Worm (Caenorhabditis elegans): ENCODE data around the gene sup-10.
A peak's percentile ranks its signal among the peaks of the same experiment; 100 is the strongest.

The sup-10 gene

DNA sequence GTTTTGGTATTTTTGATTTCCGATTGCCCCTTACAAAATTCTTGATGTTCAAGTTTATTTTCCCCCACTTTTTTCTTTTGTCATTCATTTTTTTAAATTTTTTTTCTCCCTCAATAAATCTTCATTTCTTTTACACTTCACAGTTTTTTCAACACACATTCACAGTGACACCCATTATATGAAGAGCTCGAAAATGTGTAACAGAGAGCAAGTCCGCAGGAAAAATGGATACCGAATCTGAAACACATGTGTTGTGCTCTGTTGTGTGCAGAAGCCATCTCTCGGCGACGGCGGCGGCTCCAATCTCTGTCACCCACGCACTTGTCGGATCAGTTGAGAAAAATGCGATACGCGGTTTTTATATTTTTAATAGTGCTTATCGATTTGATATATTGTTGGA is at the start of gene sup-10:
Gene sup-10 (plus strand): TSS at position 277 of the 400 bp plus-strand sequence.
- TF ChIP-seq Y75B8A.6 (GFP tag; IDR thresholded peaks at IDR 0.05) (no peak), F10B5.3 (tag; optimal IDR thresholded peaks at IDR 0.05) (no peak), hlh-11 (tag; optimal IDR thresholded peaks at IDR 0.05) (peak; percentile 40), aha-1 (tag) (peak; percentile 55), vab-7 (GFP tag; IDR thresholded peaks at IDR 0.05) (no peak), ceh-20 (GFP tag; IDR thresholded peaks at IDR 0.05) (0 out of 2 replicates have a peak, but pooled peaks have one; percentile 11), unc-62 (GFP tag; optimal IDR thresholded peaks at IDR 0.05 in 1 of 2) (peak in 1 of 2 experiments; percentile 55), unc-62 (tag; optimal IDR thresholded peaks at IDR 0.05) (no peak)

DNA sequence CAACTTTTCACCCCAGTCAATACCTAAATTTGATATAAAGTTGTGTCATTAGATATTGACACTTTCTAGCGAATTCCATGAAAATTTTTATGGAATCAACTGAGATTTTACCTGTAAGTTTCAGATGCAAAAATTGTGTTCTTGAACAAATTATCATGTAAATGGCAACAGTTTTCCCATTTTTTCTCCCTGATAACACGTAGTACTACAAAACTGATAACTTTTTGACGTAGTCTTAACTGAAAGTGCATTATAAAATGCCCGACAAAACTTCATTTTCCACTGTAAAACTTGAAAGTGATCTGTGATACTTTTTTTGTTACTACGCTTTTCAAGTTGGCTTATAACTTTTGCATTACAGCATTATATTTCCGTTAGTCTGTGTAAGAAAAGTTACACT is 49.5 kb upstream of the sup-10 start:
- TF ChIP-seq daf-16 (GFP tag; optimal IDR thresholded peaks at IDR 0.05) (no peak), daf-16 (tag; optimal IDR thresholded peaks at IDR 0.05) (peak; percentile 4), aha-1 (tag) (peak; percentile 98), nhr-102 (tag; optimal IDR thresholded peaks at IDR 0.05) (no peak), unc-62 (GFP tag; optimal IDR thresholded peaks at IDR 0.05 in 1 of 2) (peak in 1 of 2 experiments; percentile 27), unc-62 (tag; optimal IDR thresholded peaks at IDR 0.05) (no peak), Y5F2A.4 (GFP tag; optimal IDR thresholded peaks at IDR 0.05) (no peak), nhr-28 (tag; optimal IDR thresholded peaks at IDR 0.05) (peak; percentile 36), pqm-1 (tag; optimal IDR thresholded peaks at IDR 0.05) (peak; percentile 59), zip-11 (GFP tag; IDR thresholded peaks at IDR 0.05) (no peak)

DNA sequence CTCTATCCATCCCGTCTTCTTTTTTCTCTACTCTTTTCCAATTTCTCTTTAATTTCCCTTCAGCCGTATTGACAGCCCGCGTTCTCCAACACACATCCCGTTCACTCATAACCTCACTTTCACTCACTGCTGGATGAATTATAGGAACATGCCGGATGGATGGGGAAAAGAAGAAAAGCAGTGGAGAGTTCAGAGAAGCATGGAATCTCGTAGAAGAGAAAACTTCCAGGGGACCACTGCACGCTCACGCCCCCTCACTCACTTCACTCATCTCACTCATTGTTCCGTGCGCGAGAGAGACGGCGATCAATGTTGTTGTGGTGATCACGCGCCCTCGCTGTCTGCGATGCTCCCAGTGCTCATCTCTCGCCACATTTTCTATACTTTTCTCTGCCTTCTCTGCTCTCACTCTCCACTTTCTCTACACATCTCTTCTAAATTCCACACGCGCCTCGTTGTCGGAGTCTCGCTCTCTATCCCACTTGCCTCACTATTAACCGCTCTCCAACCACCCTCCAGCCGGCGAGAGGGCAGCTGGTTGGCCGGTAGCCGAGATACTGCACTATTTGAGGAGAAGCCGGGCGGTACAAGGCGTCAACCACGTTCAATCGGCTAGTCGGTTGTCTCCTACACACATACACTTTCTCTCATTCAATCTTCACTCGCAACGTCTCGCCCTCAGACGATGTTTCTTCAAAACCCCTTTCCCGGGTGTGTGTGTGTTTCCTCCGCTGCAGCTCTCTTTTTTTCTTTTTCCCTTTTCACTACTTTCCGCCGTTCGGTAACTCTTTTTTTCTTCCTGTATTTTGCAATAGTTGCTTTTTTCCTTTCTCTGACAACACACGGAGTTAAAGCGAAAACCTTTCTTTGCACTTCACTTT is 48.2 kb upstream of the sup-10 start:
- TF ChIP-seq nhr-76 (tag; optimal IDR thresholded peaks at IDR 0.05), result no peak
- no peak for TF ChIP-seq aly-2 (tag; optimal IDR thresholded peaks at IDR 0.05)
- TF ChIP-seq zip-2 (tag; optimal IDR thresholded peaks at IDR 0.05), result peak; percentile 60
- TF ChIP-seq hif-1 (tag; optimal IDR thresholded peaks at IDR 0.05), result peak; percentile 66 to 82
- TF ChIP-seq unc-130 (GFP tag; optimal IDR thresholded peaks at IDR 0.05), result no peak
- TF ChIP-seq tag-97 (GFP tag; IDR thresholded peaks at IDR 0.05), result no peak
- TF ChIP-seq attf-4 (tag; optimal IDR thresholded peaks at IDR 0.05), result peak; percentile 5
- peak; percentile 60; the same call in 1 of the 2 replicates for TF ChIP-seq pha-4 (GFP tag; IDR thresholded peaks at IDR 0.05)
- peak; percentile 80 for TF ChIP-seq pha-4 (tag; optimal IDR thresholded peaks at IDR 0.05)
- TF ChIP-seq lin-39 (tag; optimal IDR thresholded peaks at IDR 0.05), result no peak
- TF ChIP-seq unc-39 (tag; optimal IDR thresholded peaks at IDR 0.05), result no peak
- no peak for TF ChIP-seq ceh-44 (GFP tag; IDR thresholded peaks at IDR 0.05)
- peak; percentile 95 for TF ChIP-seq set-16 (GFP tag; IDR thresholded peaks at IDR 0.05)
- TF ChIP-seq ztf-11 (tag; optimal IDR thresholded peaks at IDR 0.05), result no peak
- peak; percentile 83 for TF ChIP-seq dve-1 (tag; optimal IDR thresholded peaks at IDR 0.05; ENCODE audit: insufficient read depth)
- no peak for TF ChIP-seq lin-15B (tag; optimal IDR thresholded peaks at IDR 0.05)
- TF ChIP-seq ces-1 (GFP tag; optimal IDR thresholded peaks at IDR 0.05), result peak; percentile 83
- TF ChIP-seq aha-1 (tag), result peak; percentile 99
- TF ChIP-seq Y105C5A.15 (GFP tag; IDR thresholded peaks at IDR 0.05), result 0 out of 2 replicates have a peak, but pooled peaks have one; percentile 16
- no peak; the same call in 1 of the 2 replicates for TF ChIP-seq lim-7 (GFP tag; IDR thresholded peaks at IDR 0.05)
- peak; percentile 83 for TF ChIP-seq gei-8 (GFP tag; optimal IDR thresholded peaks at IDR 0.05)
- peak; percentile 94 for TF ChIP-seq hlh-30 (tag; optimal IDR thresholded peaks at IDR 0.05; ENCODE audit: insufficient read depth)
- peak; percentile 92 for TF ChIP-seq nhr-48 (tag; optimal IDR thresholded peaks at IDR 0.05)
- peak; percentile 44 for TF ChIP-seq dpl-1 (GFP tag; optimal IDR thresholded peaks at IDR 0.05)
- no peak for TF ChIP-seq mxl-2 (GFP tag; conservative IDR thresholded peaks at IDR 0.05)
- TF ChIP-seq dmd-8 (GFP tag; IDR thresholded peaks at IDR 0.05), result no peak
- no peak for TF ChIP-seq Y75B8A.6 (GFP tag; IDR thresholded peaks at IDR 0.05)
- TF ChIP-seq F49E8.2 (tag; optimal IDR thresholded peaks at IDR 0.05; ENCODE audit: borderline replicate concordance), result no peak
- TF ChIP-seq hlh-11 (tag; optimal IDR thresholded peaks at IDR 0.05), result peak; percentile 99
- no peak for TF ChIP-seq nhr-42 (GFP tag; IDR thresholded peaks at IDR 0.05)
- no peak for TF ChIP-seq Y48G9A.11 (GFP tag; IDR thresholded peaks at IDR 0.05)
- TF ChIP-seq vab-7 (GFP tag; IDR thresholded peaks at IDR 0.05), result peak; percentile 52; the same call in 1 of the 2 replicates
- TF ChIP-seq nhr-77 (tag; optimal IDR thresholded peaks at IDR 0.05), result no peak
- TF ChIP-seq dmd-6 (GFP tag; IDR thresholded peaks at IDR 0.05), result peak; percentile 90
- TF ChIP-seq madf-5 (GFP tag; IDR thresholded peaks at IDR 0.05), result 0 out of 4 replicates have a peak, but pooled peaks of 1 of the 2 experiments have one; percentile 6
- no peak for TF ChIP-seq zip-11 (GFP tag; IDR thresholded peaks at IDR 0.05)
